Worm (Caenorhabditis elegans): ENCODE results near the gene clec-59.

Gene clec-59

DNA sequence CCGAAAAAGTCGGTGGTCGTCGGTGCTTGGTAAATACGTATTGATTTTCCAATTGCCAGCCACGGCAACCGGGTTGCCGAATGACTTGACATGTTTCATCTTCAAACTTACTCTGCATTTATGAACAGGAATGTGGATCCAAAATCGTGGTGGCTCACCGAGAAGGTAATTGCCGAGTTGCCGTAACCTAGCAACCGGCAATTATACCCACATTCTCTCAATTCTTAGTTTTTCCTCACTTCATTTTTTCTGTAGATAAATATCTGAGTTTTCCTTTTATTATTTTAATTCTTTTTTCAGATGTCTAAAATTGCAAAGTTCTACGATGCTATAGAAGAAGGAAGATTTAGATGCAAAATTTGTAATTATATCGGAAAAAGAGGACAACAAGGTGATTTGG is 26.6 kb downstream of the clec-59 start, which contains the start of gene ZK673.4:
ZK673.4 (plus strand) TSS at position 301 of the 400 bp plus-strand sequence.
- TF ChIP-seq pes-1 (GFP tag; IDR thresholded peaks at IDR 0.05): no peak
- no peak for TF ChIP-seq hmg-4 (GFP tag; optimal IDR thresholded peaks at IDR 0.05)
- TF ChIP-seq ama-1 (optimal IDR thresholded peaks at IDR 0.05): no peak
- TF ChIP-seq tbx-37 (GFP tag; conservative IDR thresholded peaks at IDR 0.05): no peak
- no peak for TF ChIP-seq hmbx-1 (tag; optimal IDR thresholded peaks at IDR 0.05)
- no peak for TF ChIP-seq B0310.2 (tag; optimal IDR thresholded peaks at IDR 0.05)
- no peak for TF ChIP-seq F13C5.2 (tag; optimal IDR thresholded peaks at IDR 0.05)
- no peak for TF ChIP-seq sea-1 (GFP tag; conservative IDR thresholded peaks at IDR 0.05)
- no peak for TF ChIP-seq ceh-36 (tag; optimal IDR thresholded peaks at IDR 0.05)
- no peak for TF ChIP-seq hnd-1 (tag; optimal IDR thresholded peaks at IDR 0.05)
- TF ChIP-seq aly-1 (tag; optimal IDR thresholded peaks at IDR 0.05): no peak
- TF ChIP-seq tbx-11 (GFP tag; IDR thresholded peaks at IDR 0.05): no peak

DNA sequence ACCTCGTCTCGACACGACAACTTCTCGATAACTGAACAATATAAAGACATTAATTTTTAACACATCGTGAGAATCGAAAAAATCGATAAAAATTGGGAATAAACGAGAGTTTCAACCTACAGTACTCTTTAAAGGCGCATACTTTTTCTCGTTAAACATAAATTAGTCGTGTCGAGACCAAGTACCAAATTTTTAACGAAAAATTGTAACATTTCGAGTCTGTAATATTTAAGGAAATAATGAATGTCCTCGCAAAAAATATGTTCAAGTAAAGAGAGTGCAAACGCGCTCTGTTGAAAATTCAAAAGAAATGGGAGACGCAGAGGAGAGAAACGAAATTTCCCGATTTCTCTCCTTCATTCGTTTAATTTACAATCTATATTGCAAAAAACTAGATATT is 28.9 kb downstream of the clec-59 start:
- TF ChIP-seq ets-7 (tag; optimal IDR thresholded peaks at IDR 0.05) (no peak), ceh-36 (tag; optimal IDR thresholded peaks at IDR 0.05) (no peak), ceh-13 (GFP tag; optimal IDR thresholded peaks at IDR 0.05) (no peak), flt-1 (GFP tag; IDR thresholded peaks at IDR 0.05) (no peak), tra-4 (tag; optimal IDR thresholded peaks at IDR 0.05) (no peak), sea-1 (GFP tag; conservative IDR thresholded peaks at IDR 0.05) (no peak), B0310.2 (tag; optimal IDR thresholded peaks at IDR 0.05) (no peak), aly-1 (tag; optimal IDR thresholded peaks at IDR 0.05) (no peak), tbx-11 (GFP tag; IDR thresholded peaks at IDR 0.05) (no peak), F13C5.2 (tag; optimal IDR thresholded peaks at IDR 0.05) (no peak), hmg-4 (GFP tag; optimal IDR thresholded peaks at IDR 0.05) (no peak), pes-1 (GFP tag; IDR thresholded peaks at IDR 0.05) (no peak), hmbx-1 (tag; optimal IDR thresholded peaks at IDR 0.05) (no peak), ama-1 (optimal IDR thresholded peaks at IDR 0.05) (no peak), hnd-1 (tag; optimal IDR thresholded peaks at IDR 0.05) (no peak), tbx-37 (GFP tag; conservative IDR thresholded peaks at IDR 0.05) (no peak)

DNA sequence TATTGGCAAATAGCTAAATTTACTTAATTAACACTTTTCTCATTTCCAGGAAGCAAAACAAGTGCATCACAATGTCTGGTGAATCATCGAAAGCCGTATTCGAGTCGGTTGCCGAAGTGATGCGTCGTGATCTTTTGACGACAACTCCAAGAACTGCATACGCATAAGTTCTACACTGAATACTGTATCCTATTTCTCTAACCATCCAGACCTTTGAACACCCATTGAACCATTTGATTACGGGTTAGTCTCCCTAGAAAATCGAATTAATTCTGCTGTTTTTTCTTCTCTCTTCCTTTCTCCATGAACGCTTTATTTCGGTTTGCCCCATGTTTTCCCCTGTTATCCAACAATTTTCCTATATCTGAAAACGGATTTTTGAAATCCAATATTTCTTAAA is 29.5 kb downstream of the clec-59 start, which contains the start of gene lin-56:
lin-56 (plus strand) TSS at position 301 of the 400 bp plus-strand sequence.
- TF ChIP-seq pes-1 (GFP tag; IDR thresholded peaks at IDR 0.05): no peak
- no peak for TF ChIP-seq tbx-11 (GFP tag; IDR thresholded peaks at IDR 0.05)
- TF ChIP-seq flt-1 (GFP tag; IDR thresholded peaks at IDR 0.05): no peak
- TF ChIP-seq aly-1 (tag; optimal IDR thresholded peaks at IDR 0.05): no peak
- no peak for TF ChIP-seq hnd-1 (tag; optimal IDR thresholded peaks at IDR 0.05)
- TF ChIP-seq F13C5.2 (tag; optimal IDR thresholded peaks at IDR 0.05): no peak
- no peak for TF ChIP-seq tbx-37 (GFP tag; conservative IDR thresholded peaks at IDR 0.05)
- no peak for TF ChIP-seq ceh-13 (GFP tag; optimal IDR thresholded peaks at IDR 0.05)
- TF ChIP-seq scrt-1 (GFP tag; IDR thresholded peaks at IDR 0.05): no peak
- no peak for TF ChIP-seq B0310.2 (tag; optimal IDR thresholded peaks at IDR 0.05)
- no peak for TF ChIP-seq hmbx-1 (tag; optimal IDR thresholded peaks at IDR 0.05)
- no peak for TF ChIP-seq hmg-4 (GFP tag; optimal IDR thresholded peaks at IDR 0.05)
- no peak for TF ChIP-seq sea-1 (GFP tag; conservative IDR thresholded peaks at IDR 0.05)
- TF ChIP-seq ceh-36 (tag; optimal IDR thresholded peaks at IDR 0.05): no peak

DNA sequence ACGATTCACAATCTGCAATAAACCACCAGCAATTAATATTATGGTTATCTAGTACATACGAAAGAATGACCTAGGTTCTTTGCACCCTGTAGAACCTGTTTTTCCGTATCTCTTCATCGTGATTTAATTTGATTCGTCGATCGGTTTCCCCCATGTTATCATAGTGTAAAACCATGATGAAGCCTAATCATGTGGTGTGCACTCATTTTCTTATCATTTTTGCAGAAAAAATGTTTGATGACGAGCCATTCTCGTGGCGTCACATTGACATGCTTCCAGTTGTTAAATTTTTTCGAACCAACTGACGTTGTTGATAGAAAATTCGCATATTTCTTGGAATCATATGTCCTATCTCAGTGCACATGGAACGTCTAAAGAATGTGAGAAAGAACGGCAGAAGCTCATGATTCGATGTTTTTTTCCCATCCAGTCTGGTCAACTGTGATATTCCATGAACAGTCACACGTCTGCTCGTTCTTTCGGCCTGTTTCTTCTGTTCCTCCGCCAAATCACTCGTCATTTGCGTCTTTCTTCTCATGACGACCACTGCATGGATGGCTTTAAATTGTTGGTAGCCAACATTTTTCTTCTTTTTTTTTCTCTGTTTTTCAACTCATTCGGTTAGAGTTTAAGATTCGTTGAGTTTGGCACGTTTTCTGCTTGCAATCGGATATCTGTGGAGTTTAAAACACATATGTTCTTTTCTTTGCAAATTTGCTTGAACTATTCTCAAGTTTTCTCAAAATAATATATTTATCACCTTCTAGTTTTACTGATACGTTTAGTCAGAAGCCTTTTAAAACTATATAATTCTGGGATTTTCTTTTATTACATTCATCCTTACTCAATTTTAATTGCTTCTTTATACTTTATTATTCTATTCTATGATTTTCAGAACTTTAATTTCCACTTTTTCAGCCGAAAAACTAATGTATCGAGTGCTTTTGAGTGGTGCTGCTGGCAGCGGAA is 31.6 kb downstream of the clec-59 start, which contains the start of gene ZK673.2:
ZK673.2 (plus strand) TSS at position 919 of the 969 bp plus-strand sequence.
- TF ChIP-seq scrt-1 (GFP tag; IDR thresholded peaks at IDR 0.05) (no peak), aly-1 (tag; optimal IDR thresholded peaks at IDR 0.05) (no peak), tbx-11 (GFP tag; IDR thresholded peaks at IDR 0.05) (no peak), sea-1 (GFP tag; conservative IDR thresholded peaks at IDR 0.05) (no peak), flt-1 (GFP tag; IDR thresholded peaks at IDR 0.05) (no peak), tra-4 (tag; optimal IDR thresholded peaks at IDR 0.05) (no peak), hmg-4 (GFP tag; optimal IDR thresholded peaks at IDR 0.05) (no peak), ceh-36 (tag; optimal IDR thresholded peaks at IDR 0.05) (no peak), ama-1 (optimal IDR thresholded peaks at IDR 0.05) (no peak), pes-1 (GFP tag; IDR thresholded peaks at IDR 0.05) (no peak), B0310.2 (tag; optimal IDR thresholded peaks at IDR 0.05) (no peak), tbx-37 (GFP tag; conservative IDR thresholded peaks at IDR 0.05) (no peak), hmbx-1 (tag; optimal IDR thresholded peaks at IDR 0.05) (no peak), ceh-13 (GFP tag; optimal IDR thresholded peaks at IDR 0.05) (no peak), ets-7 (tag; optimal IDR thresholded peaks at IDR 0.05) (no peak)

DNA sequence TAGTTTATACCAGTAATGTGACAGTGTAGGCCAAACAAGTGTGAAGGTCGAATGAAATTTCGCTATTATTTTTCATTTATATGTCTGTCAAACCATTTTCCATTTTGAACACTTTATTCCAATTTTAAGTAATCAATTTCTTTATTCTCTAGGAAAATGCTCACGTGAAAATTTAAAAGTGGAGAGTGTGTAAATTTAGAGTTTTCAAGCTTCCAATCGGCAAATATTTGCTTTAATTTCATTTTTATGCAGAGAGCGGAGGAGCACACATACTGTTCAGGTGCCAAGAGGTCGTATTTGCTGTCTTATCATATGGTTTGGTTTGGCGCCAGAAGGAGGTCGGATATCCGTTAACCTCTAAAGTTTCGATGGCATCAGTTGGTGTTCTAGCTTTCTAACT is 32.4 kb downstream of the clec-59 start:
- TF ChIP-seq sea-1 (GFP tag; conservative IDR thresholded peaks at IDR 0.05) (no peak), ceh-36 (tag; optimal IDR thresholded peaks at IDR 0.05) (no peak), B0310.2 (tag; optimal IDR thresholded peaks at IDR 0.05) (no peak), hnd-1 (tag; optimal IDR thresholded peaks at IDR 0.05) (no peak), ama-1 (optimal IDR thresholded peaks at IDR 0.05) (no peak), F13C5.2 (tag; optimal IDR thresholded peaks at IDR 0.05) (no peak), tra-4 (tag; optimal IDR thresholded peaks at IDR 0.05) (no peak)

DNA sequence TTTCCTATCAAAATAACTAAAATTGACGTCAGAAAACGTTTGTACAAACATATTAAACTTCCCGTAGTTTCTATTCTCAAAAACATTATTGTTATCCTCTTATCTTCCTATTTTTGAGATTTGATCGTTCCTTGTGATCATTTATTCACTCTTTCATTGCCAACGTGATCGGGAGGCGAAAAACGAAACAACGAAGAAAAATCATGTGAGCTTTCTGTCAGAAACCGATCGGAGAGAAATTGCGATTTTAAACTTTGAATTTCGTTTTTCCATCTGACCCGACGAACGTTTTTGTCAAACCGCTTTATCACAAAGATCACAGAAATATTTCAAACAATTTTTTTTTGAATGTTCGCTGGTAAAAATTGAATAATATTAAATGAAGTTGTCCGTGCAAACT is 32.9 kb downstream of the clec-59 start:
- TF ChIP-seq F13C5.2 (tag; optimal IDR thresholded peaks at IDR 0.05) (no peak), tbx-37 (GFP tag; conservative IDR thresholded peaks at IDR 0.05) (no peak), ets-7 (tag; optimal IDR thresholded peaks at IDR 0.05) (no peak), B0310.2 (tag; optimal IDR thresholded peaks at IDR 0.05) (no peak), sea-1 (GFP tag; conservative IDR thresholded peaks at IDR 0.05) (no peak), aly-1 (tag; optimal IDR thresholded peaks at IDR 0.05) (no peak), tra-4 (tag; optimal IDR thresholded peaks at IDR 0.05) (no peak)

DNA sequence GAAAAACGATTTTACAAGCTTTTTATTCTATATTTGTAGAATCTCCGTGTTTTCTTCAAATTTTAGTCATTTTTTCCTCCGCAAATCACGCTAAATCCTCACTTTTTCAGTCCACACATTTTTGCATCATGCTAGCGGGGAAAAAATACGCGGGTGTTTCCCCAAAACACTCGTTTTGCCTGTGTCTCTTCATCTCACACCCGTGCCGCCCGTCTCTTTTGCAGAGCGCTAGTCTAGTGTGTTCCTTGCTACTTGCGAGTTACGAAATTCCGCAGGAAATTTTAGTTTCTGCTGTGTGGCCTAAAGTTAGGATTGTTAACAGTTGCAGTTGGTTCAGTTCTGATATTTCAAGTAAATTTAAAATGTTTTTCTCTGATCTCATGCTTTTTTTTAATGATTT is 33.5 kb downstream of the clec-59 start:
- TF ChIP-seq ama-1 (optimal IDR thresholded peaks at IDR 0.05) (no peak), ceh-13 (GFP tag; optimal IDR thresholded peaks at IDR 0.05) (no peak), tbx-11 (GFP tag; IDR thresholded peaks at IDR 0.05) (0 out of 2 replicates have a peak, but pooled peaks have one; percentile 27), flt-1 (GFP tag; IDR thresholded peaks at IDR 0.05) (no peak), ets-7 (tag; optimal IDR thresholded peaks at IDR 0.05) (no peak), hmg-4 (GFP tag; optimal IDR thresholded peaks at IDR 0.05) (peak; percentile 11), ceh-36 (tag; optimal IDR thresholded peaks at IDR 0.05) (no peak)
